Fruit fly (Drosophila melanogaster) whole organism, wandering third instar larva: Measurements from ENCODE around the gene CG42688.

Source experiments
- Hr78 ChIP-seq: fragments of >200 bp; optimal IDR thresholded peaks from 2 replicates; lab custom pipeline; 2017; ENCODE audit warnings: missing biosample characterization, missing genetic modification characterization
- Mio ChIP-seq: sonication (Bioruptor generic); optimal IDR thresholded peaks from 2 replicates; lab custom pipeline; 2016; ENCODE audit warnings: missing biosample characterization, missing genetic modification characterization
- Myc ChIP-seq: fragments of >200 bp; optimal IDR thresholded peaks from 2 replicates; lab custom pipeline; 2017
- br ChIP-seq: fragments of 200-800 bp; sonication (Bioruptor generic); optimal IDR thresholded peaks from 2 replicates; lab custom pipeline; 2016; ENCODE audit warnings: missing biosample characterization, missing genetic modification characterization
- ey ChIP-seq: fragments of 200-800 bp; sonication (Bioruptor generic); optimal IDR thresholded peaks from 2 replicates; lab custom pipeline; 2016; ENCODE audit warnings: missing biosample characterization, missing genetic modification characterization
- h ChIP-seq: fragments of 200-800 bp; sonication (Bioruptor generic); optimal IDR thresholded peaks from 3 replicates; lab custom pipeline; 2016; ENCODE audit warnings: missing biosample characterization, mild to moderate bottlenecking, missing genetic modification characterization
- lola ChIP-seq: fragments of >200 bp; optimal IDR thresholded peaks from 2 replicates; lab custom pipeline; 2017; ENCODE audit warnings: missing biosample characterization, missing genetic modification characterization
- psq ChIP-seq: fragments of 200-800 bp; sonication (Bioruptor generic); optimal IDR thresholded peaks from 3 replicates; lab custom pipeline; 2017; ENCODE audit warnings: missing biosample characterization, mild to moderate bottlenecking, missing genetic modification characterization, moderate library complexity
- woc ChIP-seq: sonication (Bioruptor generic); optimal IDR thresholded peaks from 2 replicates; lab custom pipeline; 2016; ENCODE audit warnings: missing biosample characterization, mild to moderate bottlenecking, missing genetic modification characterization

DNA sequence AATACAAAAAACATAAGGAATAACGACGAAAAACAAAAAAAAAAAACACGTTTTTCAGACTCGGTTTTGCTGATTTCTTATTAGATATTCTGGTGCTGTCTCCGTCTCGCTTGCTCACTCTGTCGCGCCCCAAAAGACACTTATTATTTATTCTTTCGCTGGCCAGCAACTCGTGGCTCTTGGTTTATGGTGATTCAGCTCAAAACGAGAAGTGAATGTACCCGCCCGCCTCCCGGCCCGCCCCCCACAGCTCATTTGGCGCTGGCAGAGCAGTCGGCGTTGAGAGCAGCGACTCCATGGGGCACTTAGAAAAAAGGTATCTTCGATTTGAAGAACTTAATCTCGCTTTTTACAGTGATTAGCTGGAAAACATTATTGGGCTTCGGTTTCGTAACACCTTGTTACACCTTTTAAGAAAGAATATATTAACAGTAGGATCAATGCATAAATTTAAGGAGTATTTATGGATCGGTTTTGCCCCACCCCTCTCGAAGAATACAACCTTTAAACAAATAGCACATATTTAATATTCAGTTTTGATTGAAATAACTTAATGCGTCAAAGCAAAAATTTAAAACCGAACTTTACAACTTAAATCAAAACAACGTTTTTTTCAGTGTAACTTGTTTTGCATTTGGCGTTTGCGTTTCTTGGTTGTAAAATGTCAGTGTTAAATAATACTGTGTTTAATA lies 41.0 kb downstream of the CG42688 start:
- TF ChIP-seq psq (peak; percentile 79), br (GFP tag; lab: Kevin White, UChicago) (peak; percentile 89), lola (GFP tag; lab: Kevin White, UChicago) (no peak), Hr78 (GFP tag; lab: Kevin White, UChicago) (no peak), Mio (no peak), woc (GFP tag; lab: Kevin White, UChicago) (peak; percentile 77), Myc (lab: Kevin White, UChicago) (no peak), h (GFP tag; lab: Kevin White, UChicago) (peak; percentile 91), ey (GFP tag; lab: Kevin White, UChicago) (peak; percentile 91)
